Fruit fly (Drosophila melanogaster): Measurements from ENCODE around the gene Fer3HCH.
A peak's percentile ranks its signal among the peaks of the same experiment; 100 is the strongest.

Gene Fer3HCH

dm6 chrX:13136939-13137697, 29.1 kb upstream of the Fer3HCH start:
- peak; percentile 31; the same call in 1 of the 3 replicates for TF ChIP-seq fd96Ca (GFP tag; IDR thresholded peaks at IDR 0.05)
- TF ChIP-seq CG14655 (GFP tag; optimal IDR thresholded peaks at IDR 0.05), result peak; percentile 44
- TF ChIP-seq CG8159 (tag; optimal IDR thresholded peaks at IDR 0.05), result peak; percentile 55
- TF ChIP-seq Pif1A (GFP tag; optimal IDR thresholded peaks at IDR 0.05), result peak; percentile 80
- TF ChIP-seq Ets98B (GFP tag; IDR thresholded peaks at IDR 0.05), result peak; percentile 25; the same call in 1 of the 2 replicates
- 0 out of 2 replicates have a peak, but pooled peaks have one; percentile 28 for TF ChIP-seq rn (GFP tag; IDR thresholded peaks at IDR 0.05)
- no peak for TF ChIP-seq CG10348 (GFP tag; IDR thresholded peaks at IDR 0.05)
- TF ChIP-seq CG9948 (tag; optimal IDR thresholded peaks at IDR 0.05), result peak; percentile 18
- no peak for TF ChIP-seq CG34367 (tag; optimal IDR thresholded peaks at IDR 0.05)
- TF ChIP-seq CG15710 (tag; optimal IDR thresholded peaks at IDR 0.05), result peak; percentile 48
- TF ChIP-seq Snoo (tag; optimal IDR thresholded peaks at IDR 0.05), result peak; percentile 69
- TF ChIP-seq CG8301 (tag; optimal IDR thresholded peaks at IDR 0.05), result no peak
- no peak for TF ChIP-seq D1 (tag; optimal IDR thresholded peaks at IDR 0.05)
- peak; percentile 49 for TF ChIP-seq CG13204 (GFP tag; optimal IDR thresholded peaks at IDR 0.05)
- TF ChIP-seq CG4496 (GFP tag; IDR thresholded peaks at IDR 0.05), result peak; percentile 68
- no peak for TF ChIP-seq CG12605 (GFP tag; IDR thresholded peaks at IDR 0.05)
- TF ChIP-seq Pif1B (GFP tag; optimal IDR thresholded peaks at IDR 0.05), result peak; percentile 83
- peak; percentile 45 for TF ChIP-seq gl (tag; optimal IDR thresholded peaks at IDR 0.05)
- peak; percentile 26 for TF ChIP-seq EcR (GFP tag; optimal IDR thresholded peaks at IDR 0.05)
- no peak for TF ChIP-seq CG32121 (GFP tag; IDR thresholded peaks at IDR 0.05)
- peak; percentile 15 for TF ChIP-seq CG17806 (tag; optimal IDR thresholded peaks at IDR 0.05)

dm6 chrX:13135702-13136101, 27.7 kb upstream of the Fer3HCH start:
- peak; percentile 72; the same call in 2 of the 3 replicates for TF ChIP-seq fd96Ca (GFP tag; IDR thresholded peaks at IDR 0.05)
- peak; percentile 39 for TF ChIP-seq CG8301 (tag; optimal IDR thresholded peaks at IDR 0.05)
- no peak for TF ChIP-seq rn (GFP tag; IDR thresholded peaks at IDR 0.05)
- TF ChIP-seq CG10348 (GFP tag; IDR thresholded peaks at IDR 0.05), result no peak
- TF ChIP-seq CG17806 (tag; optimal IDR thresholded peaks at IDR 0.05), result peak; percentile 32
- peak; percentile 38 for TF ChIP-seq Snoo (tag; optimal IDR thresholded peaks at IDR 0.05)
- peak; percentile 63; the same call in 1 of the 2 replicates for TF ChIP-seq CG32121 (GFP tag; IDR thresholded peaks at IDR 0.05)
- peak; percentile 54 for TF ChIP-seq Pif1A (GFP tag; optimal IDR thresholded peaks at IDR 0.05)
- peak; percentile 1 for TF ChIP-seq CG14655 (GFP tag; optimal IDR thresholded peaks at IDR 0.05)
- TF ChIP-seq Pif1B (GFP tag; optimal IDR thresholded peaks at IDR 0.05), result peak; percentile 41
- peak; percentile 79; the same call in 2 of the 3 replicates for TF ChIP-seq CG4496 (GFP tag; IDR thresholded peaks at IDR 0.05)
- TF ChIP-seq Ets98B (GFP tag; IDR thresholded peaks at IDR 0.05), result peak; percentile 60
- TF ChIP-seq CG12605 (GFP tag; IDR thresholded peaks at IDR 0.05), result no peak
- TF ChIP-seq CG8159 (tag; optimal IDR thresholded peaks at IDR 0.05), result peak; percentile 13
- no peak for TF ChIP-seq EcR (GFP tag; optimal IDR thresholded peaks at IDR 0.05)

dm6 chrX:13134811-13135210, 26.8 kb upstream of the Fer3HCH start:
- TF ChIP-seq CG15710 (tag; optimal IDR thresholded peaks at IDR 0.05), result no peak
- TF ChIP-seq EcR (GFP tag; optimal IDR thresholded peaks at IDR 0.05), result no peak
- TF ChIP-seq CG8301 (tag; optimal IDR thresholded peaks at IDR 0.05), result no peak
- TF ChIP-seq rn (GFP tag; IDR thresholded peaks at IDR 0.05), result no peak
- TF ChIP-seq CG34367 (tag; optimal IDR thresholded peaks at IDR 0.05), result no peak

DNA sequence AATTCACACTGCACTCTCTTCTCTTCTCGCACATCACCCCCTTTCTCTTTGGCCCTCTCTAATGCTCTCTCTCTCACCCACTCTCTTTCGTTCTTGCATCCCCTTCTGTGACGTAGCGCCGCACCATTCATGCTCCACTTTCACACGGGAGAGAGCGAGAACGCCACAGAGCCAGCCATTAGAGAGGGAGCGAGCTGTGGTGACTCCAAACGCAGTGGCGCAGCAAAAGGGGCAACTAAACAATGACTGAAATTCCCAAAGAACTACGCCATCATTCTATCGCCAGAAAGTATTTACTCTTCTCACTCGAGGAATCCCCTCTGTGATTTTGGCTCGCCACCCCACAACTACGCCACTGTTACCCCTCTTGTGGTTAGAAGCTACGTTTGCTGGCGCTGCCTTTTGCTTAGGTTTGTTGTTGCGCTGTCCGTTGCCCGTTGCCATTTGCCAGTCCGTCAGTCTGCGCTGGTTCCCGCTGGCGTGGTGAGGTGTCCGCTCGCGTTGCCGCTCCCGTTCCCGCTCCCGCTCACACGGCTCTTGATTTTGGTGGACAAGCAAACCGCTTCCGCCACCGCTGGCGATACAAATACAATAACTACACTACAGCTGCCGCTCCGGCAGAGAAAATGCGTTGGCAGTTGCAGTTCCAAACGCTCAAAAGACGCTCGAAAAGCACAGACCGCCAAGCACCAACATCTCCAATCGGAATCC, 23.2 kb upstream of the Fer3HCH start:
- peak; percentile 92 for TF ChIP-seq CG34367 (tag; optimal IDR thresholded peaks at IDR 0.05)
- TF ChIP-seq EcR (GFP tag; optimal IDR thresholded peaks at IDR 0.05), result no peak
- peak; percentile 92 for TF ChIP-seq CG9948 (tag; optimal IDR thresholded peaks at IDR 0.05)
- peak; percentile 72 for TF ChIP-seq D1 (tag; optimal IDR thresholded peaks at IDR 0.05)
- peak; percentile 100 for TF ChIP-seq CG4496 (GFP tag; IDR thresholded peaks at IDR 0.05)
- TF ChIP-seq Snoo (tag; optimal IDR thresholded peaks at IDR 0.05), result peak; percentile 98
- peak; percentile 100 for TF ChIP-seq fd96Ca (GFP tag; IDR thresholded peaks at IDR 0.05)
- peak; percentile 87 for TF ChIP-seq gl (tag; optimal IDR thresholded peaks at IDR 0.05)
- peak; percentile 99 for TF ChIP-seq CG32121 (GFP tag; IDR thresholded peaks at IDR 0.05)
- peak; percentile 98 for TF ChIP-seq CG12605 (GFP tag; IDR thresholded peaks at IDR 0.05)
- TF ChIP-seq CG15710 (tag; optimal IDR thresholded peaks at IDR 0.05), result peak; percentile 91
- TF ChIP-seq CG8159 (tag; optimal IDR thresholded peaks at IDR 0.05), result peak; percentile 87
- TF ChIP-seq Pif1A (GFP tag; optimal IDR thresholded peaks at IDR 0.05), result peak; percentile 96
- TF ChIP-seq rn (GFP tag; IDR thresholded peaks at IDR 0.05), result peak; percentile 98
- peak; percentile 98 for TF ChIP-seq CG8301 (tag; optimal IDR thresholded peaks at IDR 0.05)
- TF ChIP-seq CG14655 (GFP tag; optimal IDR thresholded peaks at IDR 0.05), result peak; percentile 98
- peak; percentile 89 for TF ChIP-seq CG17806 (tag; optimal IDR thresholded peaks at IDR 0.05)
- peak; percentile 91 for TF ChIP-seq CG13204 (GFP tag; optimal IDR thresholded peaks at IDR 0.05)
- TF ChIP-seq Ets98B (GFP tag; IDR thresholded peaks at IDR 0.05), result peak; percentile 100
- peak; percentile 98 for TF ChIP-seq CG10348 (GFP tag; IDR thresholded peaks at IDR 0.05)
- TF ChIP-seq Pif1B (GFP tag; optimal IDR thresholded peaks at IDR 0.05), result peak; percentile 95

DNA sequence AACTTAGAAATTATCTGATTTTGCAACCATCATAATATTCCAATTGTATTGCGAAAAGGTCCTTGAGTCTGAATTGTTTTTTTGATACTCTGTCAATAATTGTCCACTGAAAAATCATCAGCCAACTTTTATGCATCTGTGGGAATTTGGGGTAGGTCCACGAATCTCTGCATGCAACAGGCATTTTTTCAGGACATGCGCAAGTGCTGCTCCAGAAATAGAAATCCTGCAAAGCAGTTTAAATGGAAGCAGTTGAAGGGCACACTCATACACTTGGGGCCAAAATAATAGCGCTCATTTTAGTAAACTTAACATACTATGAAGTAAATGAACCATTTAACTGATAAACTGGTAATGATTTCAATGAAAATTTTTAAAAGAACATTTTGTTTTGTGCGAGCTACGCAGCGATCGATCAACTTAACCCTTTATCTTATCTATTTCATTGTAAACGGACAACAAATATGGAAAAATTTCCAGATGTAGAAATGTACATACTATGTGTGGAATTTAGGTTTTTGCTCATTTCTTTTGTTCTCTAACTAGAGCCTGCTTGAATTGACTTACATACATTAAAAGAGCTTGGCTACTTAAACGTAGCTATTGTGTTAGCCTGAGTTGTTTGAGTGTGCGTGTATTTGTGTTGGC, 22.3 kb upstream of the Fer3HCH start:
- TF ChIP-seq CG4496 (GFP tag; IDR thresholded peaks at IDR 0.05), result peak; percentile 50; the same call in 1 of the 3 replicates
- peak; percentile 47 for TF ChIP-seq CG34367 (tag; optimal IDR thresholded peaks at IDR 0.05)
- no peak for TF ChIP-seq Ets98B (GFP tag; IDR thresholded peaks at IDR 0.05)
- TF ChIP-seq CG15710 (tag; optimal IDR thresholded peaks at IDR 0.05), result peak; percentile 70
- peak; percentile 75 for TF ChIP-seq CG8301 (tag; optimal IDR thresholded peaks at IDR 0.05)
- TF ChIP-seq CG17806 (tag; optimal IDR thresholded peaks at IDR 0.05), result peak; percentile 60
- peak; percentile 18 for TF ChIP-seq D1 (tag; optimal IDR thresholded peaks at IDR 0.05)
- TF ChIP-seq Pif1A (GFP tag; optimal IDR thresholded peaks at IDR 0.05), result peak; percentile 71
- TF ChIP-seq EcR (GFP tag; optimal IDR thresholded peaks at IDR 0.05), result no peak
- peak; percentile 84 for TF ChIP-seq CG14655 (GFP tag; optimal IDR thresholded peaks at IDR 0.05)
- TF ChIP-seq CG32121 (GFP tag; IDR thresholded peaks at IDR 0.05), result no peak
- TF ChIP-seq Pif1B (GFP tag; optimal IDR thresholded peaks at IDR 0.05), result peak; percentile 45
- peak; percentile 15; the same call in 1 of the 2 replicates for TF ChIP-seq CG12605 (GFP tag; IDR thresholded peaks at IDR 0.05)
- TF ChIP-seq fd96Ca (GFP tag; IDR thresholded peaks at IDR 0.05), result no peak
- TF ChIP-seq gl (tag; optimal IDR thresholded peaks at IDR 0.05), result no peak
- TF ChIP-seq CG9948 (tag; optimal IDR thresholded peaks at IDR 0.05), result peak; percentile 66
- peak; percentile 51 for TF ChIP-seq Snoo (tag; optimal IDR thresholded peaks at IDR 0.05)
- peak; percentile 74 for TF ChIP-seq CG8159 (tag; optimal IDR thresholded peaks at IDR 0.05)

Data from whole organism, pupa.